Fruit fly (Drosophila melanogaster) S2 (cell line): Measurements from ENCODE around the gene out.

Source experiments
- CG8478 ChIP-seq: fragments of >200 bp; optimal IDR thresholded peaks from 2 replicates; lab custom pipeline; 2018
- CTCF ChIP-seq, 2 experiments: fragments of >200 bp; optimal IDR thresholded peaks; 2 replicates each; lab custom pipeline; 2018

dm6 chrX:19318924-19319323 lies 3.0 kb downstream of the out start:
- TF ChIP-seq CG8478 (lab: Kevin White, UChicago) (no peak), CTCF (optimal IDR thresholded peaks at IDR 0.05; lab: Kevin White, UChicago) (no peak)
